Worm (Caenorhabditis elegans): ENCODE data around the gene dif-1.

Gene dif-1

ce11 chrIV:7552958-7553553, at the start of gene dif-1:
Gene dif-1, minus strand, starts transcription at chrIV:7553008.
- peak; percentile 90 for TF ChIP-seq nhr-12 (tag; optimal IDR thresholded peaks at IDR 0.05)
- TF ChIP-seq zip-8 (tag; optimal IDR thresholded peaks at IDR 0.05): no peak

- TF ChIP-seq ces-1 (GFP tag; optimal IDR thresholded peaks at IDR 0.05) (peak; percentile 61), nhr-2 (tag; optimal IDR thresholded peaks at IDR 0.05) (no peak), M03D4.4 (tag; optimal IDR thresholded peaks at IDR 0.05) (no peak), mep-1 (tag; optimal IDR thresholded peaks at IDR 0.05) (no peak), unc-120 (tag; optimal IDR thresholded peaks at IDR 0.05; ENCODE audit: poor library complexity, severe bottlenecking) (no peak), lin-13 (tag; optimal IDR thresholded peaks at IDR 0.05) (no peak), pha-4 (tag; optimal IDR thresholded peaks at IDR 0.05) (no peak)
Measured at ce11 chrIV:7588631-7589030, 35.8 kb upstream of the dif-1 start, which contains the start of gene cla-1. Gene cla-1, plus strand, starts transcription at chrIV:7588931.

ce11 chrIV:7586972-7587371, 34.2 kb upstream of the dif-1 start:
- TF ChIP-seq drap-1 (GFP tag; optimal IDR thresholded peaks at IDR 0.05) (no peak), ces-1 (GFP tag; optimal IDR thresholded peaks at IDR 0.05) (peak; percentile 62)

ce11 chrIV:7585273-7585882, 32.6 kb upstream of the dif-1 start:
- TF ChIP-seq ces-1 (GFP tag; optimal IDR thresholded peaks at IDR 0.05): peak; percentile 85
- no peak for TF ChIP-seq snpc-4 (tag; optimal IDR thresholded peaks at IDR 0.05)
- no peak for TF ChIP-seq nhr-2 (tag; optimal IDR thresholded peaks at IDR 0.05)
- TF ChIP-seq nhr-12 (tag; optimal IDR thresholded peaks at IDR 0.05): no peak
- no peak for TF ChIP-seq lin-32 (GFP tag; optimal IDR thresholded peaks at IDR 0.05)
- no peak for TF ChIP-seq hlh-1 (tag; optimal IDR thresholded peaks at IDR 0.05)
- TF ChIP-seq unc-62 (GFP tag; optimal IDR thresholded peaks at IDR 0.05): no peak

ce11 chrIV:7580062-7580614, 27.3 kb upstream of the dif-1 start, which contains the start of the genes cec-5 and nol-10:
Gene cec-5, minus strand, starts transcription at chrIV:7580112.
Gene nol-10, plus strand, starts transcription at chrIV:7580597.
- no peak for TF ChIP-seq nhr-28 (tag; optimal IDR thresholded peaks at IDR 0.05)
- TF ChIP-seq lin-13 (tag; optimal IDR thresholded peaks at IDR 0.05): peak; percentile 57
- peak; percentile 92 for TF ChIP-seq pha-4 (tag; optimal IDR thresholded peaks at IDR 0.05)
- no peak for TF ChIP-seq blmp-1 (tag; optimal IDR thresholded peaks at IDR 0.05)
- TF ChIP-seq ces-1 (GFP tag; optimal IDR thresholded peaks at IDR 0.05): peak; percentile 95
- TF ChIP-seq bed-3 (GFP tag; optimal IDR thresholded peaks at IDR 0.05): no peak
- peak; percentile 24 for TF ChIP-seq nhr-12 (tag; optimal IDR thresholded peaks at IDR 0.05)
- peak; percentile 15 for TF ChIP-seq unc-62 (GFP tag; optimal IDR thresholded peaks at IDR 0.05)
- TF ChIP-seq lsy-2 (tag; optimal IDR thresholded peaks at IDR 0.05): peak; percentile 58
- TF ChIP-seq sptf-1 (tag; optimal IDR thresholded peaks at IDR 0.05): peak; percentile 49
- peak; percentile 87 for TF ChIP-seq mep-1 (tag; optimal IDR thresholded peaks at IDR 0.05)
- TF ChIP-seq hlh-1 (tag; optimal IDR thresholded peaks at IDR 0.05): peak; percentile 24
- TF ChIP-seq unc-39 (tag; optimal IDR thresholded peaks at IDR 0.05): no peak
- TF ChIP-seq nhr-237 (tag; optimal IDR thresholded peaks at IDR 0.05): peak; percentile 88
- TF ChIP-seq ztf-11 (tag; optimal IDR thresholded peaks at IDR 0.05): no peak
- TF ChIP-seq sem-2 (GFP tag; optimal IDR thresholded peaks at IDR 0.05): no peak
- peak; percentile 23 for TF ChIP-seq M03D4.4 (tag; optimal IDR thresholded peaks at IDR 0.05)
- peak; percentile 84 for TF ChIP-seq unc-120 (tag; optimal IDR thresholded peaks at IDR 0.05; ENCODE audit: poor library complexity, severe bottlenecking)
- TF ChIP-seq ham-2 (GFP tag; optimal IDR thresholded peaks at IDR 0.05): peak; percentile 73
- peak; percentile 83 for TF ChIP-seq ceh-39 (tag; optimal IDR thresholded peaks at IDR 0.05)
- no peak for TF ChIP-seq ceh-43 (GFP tag; optimal IDR thresholded peaks at IDR 0.05)
- peak; percentile 57 for TF ChIP-seq mls-2 (tag; optimal IDR thresholded peaks at IDR 0.05)

DNA sequence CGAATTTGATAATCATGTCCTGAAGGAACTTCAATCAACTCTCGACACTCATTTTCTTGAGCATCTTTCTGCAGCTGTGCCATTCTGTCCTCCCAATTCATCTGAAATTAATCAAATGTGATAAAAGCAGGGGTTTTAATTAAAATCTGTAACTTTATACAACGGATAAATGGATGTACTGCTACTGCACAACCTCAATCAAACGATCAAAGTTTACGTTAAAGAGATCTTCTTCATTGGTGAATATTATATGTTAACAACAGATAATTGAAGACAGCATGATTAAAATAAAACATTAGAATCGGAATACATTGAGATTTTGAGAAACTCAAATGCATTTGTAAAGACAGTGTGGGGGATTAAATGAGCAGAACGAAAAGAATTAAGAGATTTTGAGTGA, 25.5 kb upstream of the dif-1 start, which contains the start of gene F32E10.5:
Gene F32E10.5 (minus strand): TSS at position 101 of the 400 bp plus-strand sequence.
- TF ChIP-seq hlh-1 (tag; optimal IDR thresholded peaks at IDR 0.05): no peak
- no peak for TF ChIP-seq nhr-28 (tag; optimal IDR thresholded peaks at IDR 0.05)
- no peak for TF ChIP-seq nhr-12 (tag; optimal IDR thresholded peaks at IDR 0.05)
- no peak for TF ChIP-seq elt-1 (tag; optimal IDR thresholded peaks at IDR 0.05; ENCODE audit: borderline replicate concordance, insufficient read depth)
- no peak for TF ChIP-seq flh-1 (GFP tag; optimal IDR thresholded peaks at IDR 0.05)
- TF ChIP-seq ceh-39 (tag; optimal IDR thresholded peaks at IDR 0.05): no peak
- no peak for TF ChIP-seq drap-1 (GFP tag; optimal IDR thresholded peaks at IDR 0.05)
- no peak for TF ChIP-seq bed-3 (GFP tag; optimal IDR thresholded peaks at IDR 0.05)
- no peak for TF ChIP-seq mls-2 (tag; optimal IDR thresholded peaks at IDR 0.05)
- TF ChIP-seq unc-62 (GFP tag; optimal IDR thresholded peaks at IDR 0.05): no peak
- no peak for TF ChIP-seq ceh-83 (GFP tag; optimal IDR thresholded peaks at IDR 0.05)
- TF ChIP-seq lsy-2 (tag; optimal IDR thresholded peaks at IDR 0.05): no peak
- TF ChIP-seq blmp-1 (tag; optimal IDR thresholded peaks at IDR 0.05): no peak
- no peak for TF ChIP-seq tbx-8 (GFP tag; optimal IDR thresholded peaks at IDR 0.05)
- TF ChIP-seq lin-13 (tag; optimal IDR thresholded peaks at IDR 0.05): no peak
- no peak for TF ChIP-seq nhr-237 (tag; optimal IDR thresholded peaks at IDR 0.05)
